Worm (Caenorhabditis elegans) whole organism, L1 larva: ENCODE data around the gene Y48E1C.4.

Experiments used
- aha-1 ChIP-seq: fragments of 150-350 bp; optimal IDR thresholded peaks from 2 replicates; lab custom pipeline; 2014; ENCODE audit warnings: missing biosample characterization, missing genetic modification characterization
- dsc-1 ChIP-seq: sonication (generic microtip); optimal IDR thresholded peaks from 2 replicates; lab custom pipeline; 2016; ENCODE audit warnings: mild to moderate bottlenecking, missing genetic modification characterization, missing compliant biosample characterization
- lin-13 ChIP-seq: fragments of 150-350 bp; optimal IDR thresholded peaks from 2 replicates; lab custom pipeline; 2014; ENCODE audit warnings: missing biosample characterization, missing genetic modification reagents, missing genetic modification characterization
- nhr-11 ChIP-seq: fragments of 150-350 bp; optimal IDR thresholded peaks from 2 replicates; lab custom pipeline; 2014; ENCODE audit warnings: missing biosample characterization, missing genetic modification characterization
- nhr-20 ChIP-seq: sonication (generic microtip); optimal IDR thresholded peaks from 2 replicates; lab custom pipeline; 2016; ENCODE audit warnings: mild to moderate bottlenecking, missing genetic modification characterization, missing compliant biosample characterization
- vab-15 ChIP-seq: sonication (generic microtip); optimal IDR thresholded peaks from 2 replicates; lab custom pipeline; 2017; ENCODE audit warnings: missing genotype, mild to moderate bottlenecking, missing genetic modification characterization, missing compliant biosample characterization
- xbp-1 ChIP-seq: sonication (generic microtip); optimal IDR thresholded peaks from 2 replicates; lab custom pipeline; 2016; ENCODE audit warnings: missing genetic modification characterization, missing compliant biosample characterization
- ztf-11 ChIP-seq, 2 experiments: sonication (generic microtip); optimal IDR thresholded peaks; 2 replicates each; lab custom pipeline; 2016 to 2017; ENCODE audit warnings: missing genetic modification characterization in 2 of 2, missing biosample characterization in 1 of 2, missing compliant biosample characterization in 1 of 2

- no peak for TF ChIP-seq aha-1 (tag; lab: Kevin White, UChicago)
- no peak for TF ChIP-seq xbp-1 (tag; lab: Kevin White, UChicago)
- no peak for TF ChIP-seq ztf-11 (tag; optimal IDR thresholded peaks at IDR 0.05; lab: Kevin White, UChicago)
- no peak for TF ChIP-seq nhr-20
- TF ChIP-seq lin-13 (GFP tag; lab: Kevin White, UChicago): no peak
- no peak for TF ChIP-seq vab-15
- no peak for TF ChIP-seq dsc-1 (tag; lab: Kevin White, UChicago)
- TF ChIP-seq nhr-11: no peak
Measured at ce11 chrII:13417452-13418031, 19.1 kb downstream of the Y48E1C.4 start.
